Worm (Caenorhabditis elegans) whole organism, young adult: ENCODE measurements around the gene W02F12.2.

Experiments used
- B0336.3 ChIP-seq: fragments of 200-800 bp; sonication (Bioruptor generic); IDR thresholded peaks from 2 replicates; pipeline ENCODE4 v1.3.6; 2022; ENCODE audit warnings: missing genetic modification characterization, missing compliant biosample characterization
- F10E7.11 ChIP-seq: sonication (generic microtip); optimal IDR thresholded peaks from 2 replicates; lab custom pipeline; 2017; ENCODE audit warnings: mild to moderate bottlenecking, missing genetic modification characterization, moderate library complexity, missing compliant biosample characterization
- F23B12.7 ChIP-seq: sonication (generic microtip); optimal IDR thresholded peaks from 2 replicates; lab custom pipeline; 2017; ENCODE audit warnings: missing genetic modification characterization, mild to moderate bottlenecking, missing compliant biosample characterization, antibody characterized with exemption, moderate library complexity; ENCODE audit not compliant: insufficient read depth
- K11D2.4 ChIP-seq: fragments of 200-800 bp; sonication (Bioruptor generic); IDR thresholded peaks from 2 replicates; pipeline ENCODE4 v1.3.6; 2022; ENCODE audit warnings: missing genetic modification reagents, missing genetic modification characterization, missing compliant biosample characterization
- Y53G8AR.9 ChIP-seq: fragments of 200-800 bp; sonication (Bioruptor generic); conservative IDR thresholded peaks from 2 replicates; pipeline ENCODE4 v1.3.6; 2022; ENCODE audit warnings: missing genetic modification reagents, missing genetic modification characterization, missing compliant biosample characterization
- Y95B8A.8 ChIP-seq: fragments of 200-800 bp; sonication (Bioruptor generic); IDR thresholded peaks from 2 replicates; pipeline ENCODE4 v1.3.6; 2022; ENCODE audit warnings: missing genetic modification reagents, missing genetic modification characterization, missing compliant biosample characterization
- ZK185.1 ChIP-seq: sonication (generic microtip); optimal IDR thresholded peaks from 2 replicates; lab custom pipeline; 2016; ENCODE audit warnings: mild to moderate bottlenecking, missing genetic modification characterization, missing compliant biosample characterization; ENCODE audit not compliant: poor library complexity, severe bottlenecking
- aptf-3 ChIP-seq: fragments of 200-800 bp; sonication (Bioruptor generic); IDR thresholded peaks from 2 replicates; pipeline ENCODE4 v1.3.6; 2022; ENCODE audit warnings: missing genetic modification characterization, missing compliant biosample characterization
- atf-7 ChIP-seq: sonication (generic microtip); optimal IDR thresholded peaks from 2 replicates; lab custom pipeline; 2017; ENCODE audit warnings: mild to moderate bottlenecking, missing genetic modification characterization, missing compliant biosample characterization
- attf-3 ChIP-seq: fragments of 200-800 bp; sonication (Bioruptor generic); conservative IDR thresholded peaks from 2 replicates; pipeline ENCODE4 v1.3.6; 2022; ENCODE audit warnings: missing genetic modification reagents, missing genetic modification characterization, missing compliant biosample characterization
- attf-6 ChIP-seq: fragments of 200-800 bp; sonication (Bioruptor generic); IDR thresholded peaks from 2 replicates; pipeline ENCODE4 v1.3.6; 2022; ENCODE audit warnings: missing genetic modification reagents, missing genetic modification characterization, missing compliant biosample characterization
- cebp-1 ChIP-seq, 2 experiments: fragments of 200-800 bp in 1 of 2; sonication (Bioruptor generic) in 1 of 2; sonication (generic microtip) in 1 of 2; IDR thresholded peaks in 1 of 2; optimal IDR thresholded peaks in 1 of 2; 2 replicates each; pipeline versions ENCODE4 v1.3.6 to Lab custom; 2017 to 2022; ENCODE audit warnings: missing compliant biosample characterization in 2 of 2, missing genetic modification characterization in 2 of 2, mild to moderate bottlenecking in 1 of 2, missing genetic modification reagents in 1 of 2, moderate library complexity in 1 of 2
- ceh-91 ChIP-seq: fragments of 200-800 bp; sonication (Bioruptor generic); IDR thresholded peaks from 2 replicates; pipeline ENCODE4 v1.3.6; 2022; ENCODE audit warnings: missing genetic modification reagents, missing genetic modification characterization, missing compliant biosample characterization
- dox-1 ChIP-seq: fragments of 200-800 bp; sonication (Bioruptor generic); IDR thresholded peaks from 2 replicates; pipeline ENCODE4 v1.3.6; 2022; ENCODE audit warnings: missing genetic modification reagents, missing genetic modification characterization, missing compliant biosample characterization
- ets-4 ChIP-seq: fragments of 200-800 bp; sonication (Bioruptor generic); optimal IDR thresholded peaks from 2 replicates; lab custom pipeline; 2018; ENCODE audit warnings: mild to moderate bottlenecking, missing genetic modification characterization, missing compliant biosample characterization
- him-1 ChIP-seq: sonication (generic microtip); optimal IDR thresholded peaks from 2 replicates; lab custom pipeline; 2016; ENCODE audit warnings: missing genotype, missing genetic modification reagents, missing genetic modification characterization, missing compliant biosample characterization
- hlh-26 ChIP-seq: fragments of 200-800 bp; sonication (Bioruptor generic); conservative IDR thresholded peaks from 2 replicates; pipeline ENCODE4 v1.3.6; 2022; ENCODE audit warnings: missing genetic modification reagents, missing genetic modification characterization, missing compliant biosample characterization
- lin-26 ChIP-seq: fragments of 200-800 bp; sonication (Bioruptor generic); IDR thresholded peaks from 2 replicates; pipeline ENCODE4 v1.3.6; 2022; ENCODE audit warnings: missing genetic modification reagents, missing genetic modification characterization, missing compliant biosample characterization
- lin-40 ChIP-seq: sonication (generic microtip); optimal IDR thresholded peaks from 2 replicates; lab custom pipeline; 2016; ENCODE audit warnings: missing genetic modification characterization, mild to moderate bottlenecking, missing compliant biosample characterization, missing genotype, missing genetic modification reagents
- lsl-1 ChIP-seq: fragments of 200-800 bp; sonication (Bioruptor generic); optimal IDR thresholded peaks from 2 replicates; lab custom pipeline; 2018; ENCODE audit warnings: mild to moderate bottlenecking, missing genetic modification characterization, moderate library complexity, missing compliant biosample characterization
- lsy-27 ChIP-seq: sonication (generic microtip); optimal IDR thresholded peaks from 2 replicates; lab custom pipeline; 2017; ENCODE audit warnings: missing genetic modification characterization, mild to moderate bottlenecking, missing compliant biosample characterization, antibody characterized with exemption, missing genotype, borderline replicate concordance; ENCODE audit not compliant: insufficient read depth
- madf-6 ChIP-seq: fragments of 200-800 bp; sonication (Bioruptor generic); IDR thresholded peaks from 2 replicates; pipeline ENCODE4 v1.3.6; 2022; ENCODE audit warnings: missing genetic modification reagents, missing genetic modification characterization, missing compliant biosample characterization
- nhr-27 ChIP-seq: fragments of 200-800 bp; sonication (Bioruptor generic); optimal IDR thresholded peaks from 2 replicates; lab custom pipeline; 2018; ENCODE audit warnings: mild to moderate bottlenecking, missing genetic modification characterization, moderate library complexity, missing compliant biosample characterization
- nhr-80 ChIP-seq: sonication (generic microtip); optimal IDR thresholded peaks from 2 replicates; lab custom pipeline; 2016; ENCODE audit warnings: missing genetic modification characterization, missing compliant biosample characterization
- sea-2 ChIP-seq: fragments of 200-800 bp; sonication (Bioruptor generic); IDR thresholded peaks from 2 replicates; pipeline ENCODE4 v1.3.6; 2022; ENCODE audit warnings: missing genetic modification characterization, missing compliant biosample characterization
- snpc-1.1 ChIP-seq: sonication (generic microtip); optimal IDR thresholded peaks from 2 replicates; lab custom pipeline; 2017; ENCODE audit warnings: missing genetic modification characterization, mild to moderate bottlenecking, missing compliant biosample characterization, antibody characterized with exemption, moderate library complexity, missing genotype, missing genetic modification reagents; ENCODE audit not compliant: insufficient read depth
- somi-1 ChIP-seq: fragments of 200-800 bp; sonication (Bioruptor generic); optimal IDR thresholded peaks from 2 replicates; lab custom pipeline; 2018; ENCODE audit warnings: mild to moderate bottlenecking, missing genetic modification characterization, missing compliant biosample characterization
- tbp1 ChIP-seq: fragments of 200-800 bp; sonication (Bioruptor generic); optimal IDR thresholded peaks from 2 replicates; lab custom pipeline; 2018; ENCODE audit warnings: mild to moderate bottlenecking, missing genetic modification characterization, missing compliant biosample characterization
- xnd-1 ChIP-seq: sonication (generic microtip); optimal IDR thresholded peaks from 2 replicates; lab custom pipeline; 2016; ENCODE audit warnings: missing genotype, missing genetic modification reagents, missing genetic modification characterization, missing compliant biosample characterization
- zfh-2 ChIP-seq: fragments of 200-800 bp; sonication (Bioruptor generic); conservative IDR thresholded peaks from 2 replicates; pipeline ENCODE4 v1.3.6; 2022; ENCODE audit warnings: missing genetic modification reagents, missing genetic modification characterization, missing compliant biosample characterization
- ztf-18 ChIP-seq: sonication (generic microtip); optimal IDR thresholded peaks from 2 replicates; lab custom pipeline; 2016; ENCODE audit warnings: missing genotype, mild to moderate bottlenecking, missing genetic modification characterization, missing compliant biosample characterization
- ztf-26 ChIP-seq: sonication (generic microtip); optimal IDR thresholded peaks from 2 replicates; lab custom pipeline; 2017; ENCODE audit warnings: missing genetic modification characterization, missing compliant biosample characterization
- ztf-6 ChIP-seq: fragments of 200-800 bp; sonication (Bioruptor generic); IDR thresholded peaks from 2 replicates; pipeline ENCODE4 v1.3.6; 2022; ENCODE audit warnings: missing genetic modification reagents, missing genetic modification characterization, missing compliant biosample characterization

The W02F12.2 gene

ce11 chrV:6709050-6709683 is 11.7 kb upstream of the W02F12.2 start, which contains the start of gene dlst-1 (continued):
- TF ChIP-seq attf-3 (GFP tag; lab: Robert Waterston, UW) (peak; percentile 77), Y95B8A.8 (GFP tag; lab: Robert Waterston, UW) (no peak), ztf-6 (GFP tag; lab: Robert Waterston, UW) (no peak), xnd-1 (tag; lab: Kevin White, UChicago) (peak; percentile 49), snpc-1.1 (tag; lab: Kevin White, UChicago) (no peak), ZK185.1 (tag; lab: Kevin White, UChicago) (no peak), sea-2 (GFP tag; lab: Robert Waterston, UW) (no peak), lsy-27 (tag; lab: Kevin White, UChicago) (no peak)

ce11 chrV:6706771-6707170 is 9.3 kb upstream of the W02F12.2 start, which contains the start of gene W02F12.4:
TSS of gene W02F12.4 (minus strand) at chrV:6706934.
- TF ChIP-seq somi-1 (GFP tag; lab: Kevin White, UChicago) (no peak), lin-40 (tag; lab: Kevin White, UChicago) (peak; percentile 34), ztf-18 (tag; lab: Kevin White, UChicago) (no peak), attf-3 (GFP tag; lab: Robert Waterston, UW) (no peak), Y53G8AR.9 (GFP tag; lab: Robert Waterston, UW) (peak; percentile 56; the same call in 1 of the 2 replicates), ztf-26 (peak; percentile 33), K11D2.4 (GFP tag; lab: Robert Waterston, UW) (no peak), tbp1 (GFP tag; lab: Kevin White, UChicago) (peak; percentile 20), F23B12.7 (no peak), cebp-1 (GFP tag; IDR thresholded peaks at IDR 0.05; lab: Robert Waterston, UW) (no peak), cebp-1 (tag; optimal IDR thresholded peaks at IDR 0.05; lab: Kevin White, UChicago) (peak; percentile 38), nhr-27 (tag; lab: Kevin White, UChicago) (no peak), attf-6 (no peak), nhr-80 (peak; percentile 69), atf-7 (peak; percentile 90)

- no peak for TF ChIP-seq him-1 (tag; lab: Kevin White, UChicago)
- TF ChIP-seq lsl-1: peak; percentile 15
- 0 out of 2 replicates have a peak, but pooled peaks have one; percentile 33 for TF ChIP-seq ceh-91 (GFP tag; lab: Robert Waterston, UW)
Observed at ce11 chrV:6705367-6705766, 7.9 kb upstream of the W02F12.2 start.

ce11 chrV:6704482-6704881 is 7.0 kb upstream of the W02F12.2 start:
- TF ChIP-seq hlh-26: no peak
- peak; percentile 28; the same call in 1 of the 2 replicates for TF ChIP-seq lin-26 (GFP tag; lab: Robert Waterston, UW)
- TF ChIP-seq madf-6: peak; percentile 55; the same call in 1 of the 2 replicates
- TF ChIP-seq B0336.3 (GFP tag; lab: Robert Waterston, UW): peak; percentile 58; the same call in 1 of the 2 replicates
- no peak for TF ChIP-seq zfh-2 (GFP tag; lab: Robert Waterston, UW)
- TF ChIP-seq aptf-3 (GFP tag; lab: Robert Waterston, UW): no peak
- peak; percentile 25 for TF ChIP-seq xnd-1 (tag; lab: Kevin White, UChicago)
- no peak for TF ChIP-seq ets-4 (GFP tag; lab: Kevin White, UChicago)
- TF ChIP-seq Y95B8A.8 (GFP tag; lab: Robert Waterston, UW): 0 out of 2 replicates have a peak, but pooled peaks have one; percentile 7
- TF ChIP-seq F10E7.11 (tag; lab: Kevin White, UChicago): no peak
- TF ChIP-seq dox-1: no peak
